Fruit fly (Drosophila melanogaster) Kc167 (cell line): Measurements from ENCODE around the gene Kr-h1.

Source experiments
- Myc ChIP-seq: fragments of >200 bp; optimal IDR thresholded peaks from 2 replicates; lab custom pipeline; 2017; ENCODE audit warnings: missing external identifiers
- Sin3A ChIP-seq: fragments of >200 bp; optimal IDR thresholded peaks from 2 replicates; lab custom pipeline; 2018; ENCODE audit warnings: missing external identifiers
- h ChIP-seq: fragments of >200 bp; optimal IDR thresholded peaks from 3 replicates; lab custom pipeline; 2018; ENCODE audit warnings: missing external identifiers
- insv ChIP-seq: fragments of >200 bp; optimal IDR thresholded peaks from 3 replicates; lab custom pipeline; 2018; ENCODE audit warnings: missing external identifiers
- psq ChIP-seq: fragments of >200 bp; optimal IDR thresholded peaks from 2 replicates; lab custom pipeline; 2017; ENCODE audit warnings: missing external identifiers
- ttk ChIP-seq: sonication (Bioruptor generic); optimal IDR thresholded peaks from 2 replicates; lab custom pipeline; 2017; ENCODE audit warnings: missing external identifiers

DNA sequence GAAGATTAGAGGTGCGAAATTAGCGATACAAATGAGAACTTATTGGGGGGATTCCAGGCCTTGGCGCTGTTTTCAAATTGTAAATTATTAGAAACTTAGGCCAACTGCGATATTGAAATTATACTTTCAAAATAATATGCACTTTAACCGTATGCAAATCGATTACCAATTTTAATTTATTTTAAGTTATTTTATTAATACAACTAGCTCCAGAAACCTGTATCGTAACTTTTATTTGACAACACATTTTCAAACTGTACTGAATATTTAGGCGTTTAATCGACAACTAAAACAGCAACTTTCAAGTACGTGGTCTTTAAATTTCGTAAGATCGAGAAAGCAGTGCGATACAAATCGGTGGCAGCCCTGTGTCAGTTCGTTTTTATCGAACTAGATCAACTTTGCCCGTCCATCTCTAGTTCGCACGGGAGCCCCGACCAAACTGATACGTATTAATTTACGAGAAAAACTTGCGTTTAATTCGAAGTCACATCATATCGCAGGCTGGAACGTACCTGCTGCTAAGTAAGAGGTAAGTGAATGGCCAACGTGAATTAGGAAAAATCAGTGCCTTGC, 11.7 kb upstream of the Kr-h1 start, which contains the start of the genes CG9154 and Kr-h2:
- TF ChIP-seq psq (no peak), h (no peak), Myc (lab: Kevin White, UChicago) (no peak), Sin3A (lab: Kevin White, UChicago) (no peak), insv (no peak), ttk (lab: Kevin White, UChicago) (no peak)
